Worm (Caenorhabditis elegans): ENCODE data around the gene str-63.

str-63 gene

DNA sequence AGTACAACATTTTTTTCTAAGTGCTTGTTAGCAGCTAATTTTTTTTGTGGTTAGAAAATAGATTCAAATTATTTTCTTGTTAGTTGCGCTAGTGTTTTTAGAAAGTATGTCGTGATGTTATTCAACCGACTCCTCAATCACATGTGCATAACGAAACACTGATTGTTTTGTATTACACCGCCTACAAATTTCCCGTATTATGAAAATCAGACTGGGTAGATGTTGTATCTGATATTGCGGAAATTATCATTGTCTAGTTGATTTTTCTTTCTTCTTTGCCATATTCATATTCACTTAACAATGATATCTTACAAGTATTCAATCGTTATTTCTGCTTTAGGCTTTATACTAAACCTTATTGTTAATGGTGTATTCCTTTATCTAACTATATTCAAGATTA lies at the start of gene str-63:
Gene str-63 (plus strand): TSS at position 301 of the 400 bp plus-strand sequence.
- no peak for TF ChIP-seq unc-62 (GFP tag; optimal IDR thresholded peaks at IDR 0.05)

DNA sequence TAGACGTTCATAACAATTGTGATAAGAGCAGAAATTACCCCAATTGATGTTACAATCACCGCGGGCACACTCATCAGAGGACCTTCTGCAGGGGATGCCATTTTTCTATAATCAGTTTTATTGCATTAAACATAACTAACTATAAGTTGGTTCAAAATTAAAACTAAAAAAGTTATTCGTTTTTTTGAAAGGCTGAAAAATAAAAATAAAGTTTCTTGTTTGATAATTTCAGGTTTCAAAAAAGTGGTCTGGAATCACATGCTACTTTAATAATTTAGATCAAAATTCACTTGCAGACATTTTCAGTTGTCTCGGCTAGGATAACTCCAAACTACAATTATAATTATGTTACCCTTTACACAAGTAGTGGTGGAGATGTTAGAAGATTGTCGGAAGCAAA lies 49.5 kb upstream of the str-63 start, which contains the start of gene srbc-1:
Gene srbc-1 (minus strand): TSS at position 101 of the 400 bp plus-strand sequence.
- no peak for TF ChIP-seq unc-62 (GFP tag; optimal IDR thresholded peaks at IDR 0.05)

DNA sequence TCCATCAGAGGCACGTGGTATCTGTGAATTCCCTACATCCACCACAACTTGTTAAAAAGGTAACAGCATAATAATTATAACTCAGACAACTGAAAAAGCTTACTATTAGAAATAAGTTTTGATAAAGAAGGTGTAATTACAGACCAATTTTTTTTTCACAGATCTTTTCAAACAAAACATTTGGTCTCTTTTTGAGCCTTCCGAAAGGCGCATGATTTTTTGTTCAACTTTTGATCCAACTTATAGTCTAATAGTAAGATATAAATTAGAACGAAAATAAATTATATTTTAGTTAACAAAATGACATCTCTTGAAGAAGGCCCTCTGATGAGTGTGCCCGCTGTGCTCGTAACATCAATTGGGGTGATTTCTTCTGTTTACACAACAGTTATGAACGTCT lies 43.2 kb upstream of the str-63 start, which contains the start of gene srbc-3:
Gene srbc-3 (plus strand): TSS at position 301 of the 400 bp plus-strand sequence.
- no peak for TF ChIP-seq unc-62 (GFP tag; optimal IDR thresholded peaks at IDR 0.05)

DNA sequence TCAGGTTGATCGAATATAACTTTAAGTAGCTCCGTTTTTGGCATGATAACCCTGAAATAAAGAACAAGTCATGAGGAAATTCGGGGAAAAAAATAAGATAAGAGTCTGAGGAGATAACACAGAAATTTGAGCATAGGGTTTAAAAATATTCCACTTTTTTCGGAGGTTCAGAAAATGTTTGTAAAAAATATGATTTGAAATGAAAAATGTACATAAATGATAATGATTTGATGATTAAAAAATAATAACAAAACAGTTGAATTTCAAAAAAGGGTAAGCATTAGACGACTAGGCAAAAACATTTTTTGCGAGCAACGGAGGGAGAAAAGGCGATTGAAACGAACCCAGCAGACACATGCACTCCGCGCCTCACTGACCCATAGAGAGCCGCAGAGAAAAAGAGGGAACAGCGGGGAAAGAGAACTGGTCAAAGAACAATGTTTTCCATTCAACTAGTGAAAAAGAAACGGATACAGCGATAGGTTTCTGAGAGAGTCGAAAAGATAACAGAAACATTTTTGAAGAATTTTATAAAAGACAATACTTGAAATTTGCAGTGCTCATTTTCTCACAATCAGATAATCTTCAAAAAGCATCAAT lies 39.2 kb upstream of the str-63 start, which contains the start of gene arrd-18:
Gene arrd-18 (minus strand): TSS at position 51 of the 600 bp plus-strand sequence.
- no peak for TF ChIP-seq unc-62 (GFP tag; optimal IDR thresholded peaks at IDR 0.05)

DNA sequence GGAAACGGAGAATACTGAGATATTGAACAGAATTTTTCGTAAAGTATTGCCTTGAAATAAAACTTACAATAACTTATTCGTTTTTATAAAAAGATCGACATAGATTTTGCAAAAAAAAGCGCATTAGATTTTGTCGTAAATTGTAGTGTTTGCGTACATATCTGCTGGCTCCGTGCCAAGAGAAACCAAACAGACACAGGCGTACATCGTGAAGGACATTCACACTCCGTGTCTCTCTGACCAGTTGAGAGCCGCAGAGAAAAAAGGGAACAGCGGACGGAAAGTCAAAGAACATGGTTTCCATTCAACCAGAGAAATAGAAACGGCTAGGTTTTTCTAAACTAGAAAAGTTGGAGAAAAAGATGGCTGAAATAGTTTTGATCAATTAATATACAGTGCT lies 36.1 kb upstream of the str-63 start, which contains the start of gene arrd-19:
Gene arrd-19 (minus strand): TSS at position 209 of the 400 bp plus-strand sequence.
- no peak for TF ChIP-seq unc-62 (GFP tag; optimal IDR thresholded peaks at IDR 0.05)

DNA sequence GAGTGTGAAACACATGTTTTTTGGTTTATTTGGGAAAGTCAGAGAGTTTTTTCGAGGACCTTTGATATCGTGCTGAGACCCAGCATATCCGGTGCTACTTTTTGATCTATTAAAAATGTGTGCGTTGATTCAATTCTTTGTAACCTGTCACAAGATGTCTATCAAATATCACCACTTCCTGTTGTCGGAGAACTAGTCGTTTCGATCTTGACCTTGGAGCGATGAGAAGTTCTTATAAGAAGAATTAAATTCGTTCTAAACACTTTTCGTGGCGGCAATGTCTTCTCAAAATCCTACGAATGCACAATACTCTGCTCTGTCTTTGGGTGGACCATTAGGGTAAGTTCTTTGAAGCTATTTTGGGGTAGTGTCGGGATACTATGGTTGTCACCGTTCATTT lies 35.3 kb upstream of the str-63 start, which contains the start of gene F35F10.1:
Gene F35F10.1 (plus strand): TSS at position 200 of the 400 bp plus-strand sequence.
- no peak for TF ChIP-seq unc-62 (GFP tag; optimal IDR thresholded peaks at IDR 0.05)

DNA sequence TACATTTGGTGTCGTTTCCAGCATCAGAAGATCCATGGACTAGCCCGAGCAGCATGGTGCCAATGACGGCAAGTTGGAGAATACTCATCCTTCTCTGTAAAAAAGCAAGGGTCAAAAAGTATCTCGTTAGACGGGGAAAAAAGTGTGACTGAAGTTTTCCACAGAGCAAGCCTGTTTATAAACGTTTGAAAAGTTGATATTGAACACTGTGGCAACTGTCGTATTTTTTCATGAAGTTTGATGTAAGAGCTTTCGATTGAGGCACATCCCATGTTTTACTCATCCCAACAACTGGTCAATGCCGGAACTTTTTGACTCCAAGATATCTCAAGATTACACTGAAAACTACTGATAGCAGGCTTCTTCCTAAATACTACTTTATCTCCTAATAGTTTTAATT lies 32.4 kb upstream of the str-63 start, which contains the start of gene F35F10.13:
Gene F35F10.13 (minus strand): TSS at position 101 of the 400 bp plus-strand sequence.
- TF ChIP-seq unc-62 (GFP tag; optimal IDR thresholded peaks at IDR 0.05), result no peak

DNA sequence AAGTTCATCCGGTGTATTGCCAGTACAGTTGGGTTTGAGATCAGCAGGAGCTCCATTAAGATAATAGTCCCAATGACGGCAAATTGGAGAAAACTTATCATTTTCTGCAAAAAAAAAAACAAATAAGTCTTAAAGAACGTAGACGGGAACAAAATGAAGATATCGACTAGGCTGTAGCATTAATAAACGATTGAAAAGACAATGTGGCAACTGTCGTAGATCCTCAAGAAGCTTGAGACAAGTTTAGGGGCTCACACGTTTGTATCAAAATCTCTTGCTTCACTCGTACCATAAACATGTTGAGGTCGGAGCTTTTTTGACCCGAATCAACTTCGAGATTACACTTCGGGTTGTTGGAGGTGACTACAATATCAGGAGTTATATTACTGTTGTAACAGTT lies 31.4 kb upstream of the str-63 start, which contains the start of gene F35F10.14:
Gene F35F10.14 (minus strand): TSS at position 101 of the 400 bp plus-strand sequence.
- TF ChIP-seq unc-62 (GFP tag; optimal IDR thresholded peaks at IDR 0.05), result no peak

DNA sequence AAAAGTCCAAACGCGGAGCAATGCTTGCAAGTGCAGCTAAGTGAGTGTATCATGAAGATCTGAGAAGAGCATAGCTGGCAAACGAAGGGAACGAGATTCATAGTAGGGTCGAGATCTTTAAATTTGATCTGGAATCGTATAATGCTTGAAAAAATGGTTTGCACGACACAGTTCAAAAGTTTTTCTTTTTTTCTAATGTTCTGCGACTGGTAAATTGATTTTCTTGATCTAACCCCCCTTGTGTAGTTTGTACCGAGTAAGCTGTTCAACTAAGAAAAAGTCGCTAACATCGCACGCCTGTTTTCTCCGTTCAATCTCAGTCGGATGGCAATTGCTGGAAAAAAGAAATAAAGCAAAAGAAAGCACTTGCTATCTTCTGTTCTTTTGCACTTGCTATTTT lies 30.9 kb upstream of the str-63 start, which contains the start of gene C17B7.14:
Gene C17B7.14 (minus strand): TSS at position 101 of the 400 bp plus-strand sequence.
- TF ChIP-seq unc-62 (GFP tag; optimal IDR thresholded peaks at IDR 0.05), result no peak

DNA sequence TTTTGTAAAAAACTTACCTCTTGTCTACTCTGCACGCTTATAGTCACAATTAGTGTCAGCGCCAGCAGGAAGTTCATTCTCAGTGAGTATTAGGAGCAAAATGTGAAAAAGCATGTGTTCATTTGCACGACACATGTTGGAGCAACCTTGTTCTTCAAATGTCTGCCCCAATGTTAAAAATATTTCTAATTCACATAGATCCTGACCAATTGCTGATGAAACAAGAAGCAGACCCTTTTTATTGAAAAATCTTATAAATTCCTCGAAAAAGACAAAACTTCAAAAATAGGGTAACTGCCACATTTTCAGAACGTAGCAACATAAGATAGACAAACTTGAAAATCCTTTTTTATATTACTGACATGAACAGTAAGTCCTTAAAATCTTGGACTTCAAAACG lies 27.2 kb upstream of the str-63 start, which contains the start of gene C17B7.8:
Gene C17B7.8 (minus strand): TSS at position 101 of the 400 bp plus-strand sequence.
- no peak for TF ChIP-seq unc-62 (GFP tag; optimal IDR thresholded peaks at IDR 0.05)

DNA sequence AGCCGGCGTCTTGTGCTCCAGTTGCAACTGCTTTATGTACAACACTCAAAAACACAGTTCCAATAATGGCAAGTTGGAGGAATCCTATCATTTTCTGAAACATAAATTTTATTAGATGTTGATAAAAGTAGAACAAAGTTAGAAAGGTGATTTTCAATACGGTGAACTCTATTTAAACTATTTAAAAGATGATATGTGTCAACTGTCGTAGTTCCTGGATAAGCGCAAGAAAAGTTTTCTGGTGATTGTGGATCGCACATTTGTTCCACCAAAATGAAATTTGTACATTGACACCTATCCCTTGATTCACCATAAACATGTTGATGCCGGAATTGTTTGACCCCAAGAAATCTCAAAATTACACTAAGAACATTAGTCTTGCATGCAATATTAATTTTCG lies 19.3 kb upstream of the str-63 start, which contains the start of gene C17B7.9:
Gene C17B7.9 (minus strand): TSS at position 101 of the 400 bp plus-strand sequence.
- TF ChIP-seq unc-62 (GFP tag; optimal IDR thresholded peaks at IDR 0.05), result no peak

DNA sequence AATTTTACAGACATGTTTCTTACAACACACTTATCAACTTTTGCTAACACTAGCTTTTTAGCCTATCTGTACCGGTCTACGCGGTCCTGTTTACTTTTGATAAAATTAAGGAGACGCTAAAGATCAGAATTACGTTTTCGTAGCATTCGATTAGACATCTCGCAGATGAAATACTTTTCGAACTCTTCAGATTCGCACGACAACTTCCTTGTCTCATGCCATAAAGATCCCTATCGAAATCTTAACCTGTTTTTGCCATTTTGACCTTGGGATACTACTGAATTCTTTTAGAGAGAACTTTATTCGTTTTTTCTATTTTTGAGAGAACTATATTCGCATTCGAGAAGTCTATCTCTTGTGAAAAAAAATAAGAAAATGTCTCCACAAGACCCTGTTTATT lies 18.0 kb upstream of the str-63 start, which contains the start of gene C17B7.5:
Gene C17B7.5 (plus strand): TSS at position 301 of the 400 bp plus-strand sequence.
- no peak for TF ChIP-seq unc-62 (GFP tag; optimal IDR thresholded peaks at IDR 0.05)

DNA sequence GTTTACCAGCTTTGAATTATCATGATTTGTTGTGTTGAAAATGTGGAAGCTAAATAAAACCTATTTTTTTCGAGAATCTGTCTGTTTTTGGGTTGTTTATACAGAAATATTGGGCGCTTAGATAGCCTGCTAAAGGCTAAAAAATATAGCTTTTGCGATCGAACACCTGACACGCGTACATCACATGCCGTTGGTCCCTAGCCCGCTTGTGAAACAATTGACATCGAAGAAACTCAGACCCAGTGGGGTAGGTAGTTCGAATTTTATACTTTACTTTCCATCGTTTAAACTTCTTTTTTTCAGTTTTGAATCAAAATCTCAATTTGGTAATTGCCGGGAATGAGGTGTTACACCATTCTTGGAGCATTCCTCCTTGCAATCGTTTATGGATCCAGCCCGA lies 12.4 kb upstream of the str-63 start, which contains the start of gene C17B7.4:
Gene C17B7.4 (plus strand): TSS at position 301 of the 400 bp plus-strand sequence.
- no peak for TF ChIP-seq unc-62 (GFP tag; optimal IDR thresholded peaks at IDR 0.05)

DNA sequence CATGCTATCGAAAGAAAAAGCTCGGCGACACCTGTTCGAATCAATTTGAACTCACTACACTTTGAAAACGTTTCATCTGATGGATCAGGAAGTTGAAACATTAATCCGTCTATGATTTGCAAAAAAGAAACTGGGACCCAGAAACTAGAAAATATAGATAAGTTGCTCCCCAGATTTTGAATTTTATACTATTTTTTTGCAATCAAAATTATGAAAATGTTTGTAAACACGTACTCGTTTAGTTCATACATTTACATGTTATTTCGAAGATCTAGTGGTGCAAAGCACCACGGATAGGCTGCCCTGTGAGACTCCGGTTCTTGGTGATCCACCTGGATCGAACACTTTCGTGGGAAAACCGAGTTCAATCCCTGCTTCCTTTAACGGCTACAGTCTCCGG lies 9.5 kb upstream of the str-63 start, which contains the start of gene C17B7.10:
Gene C17B7.10 (minus strand): TSS at position 101 of the 400 bp plus-strand sequence.
- TF ChIP-seq unc-62 (GFP tag; optimal IDR thresholded peaks at IDR 0.05), result no peak

DNA sequence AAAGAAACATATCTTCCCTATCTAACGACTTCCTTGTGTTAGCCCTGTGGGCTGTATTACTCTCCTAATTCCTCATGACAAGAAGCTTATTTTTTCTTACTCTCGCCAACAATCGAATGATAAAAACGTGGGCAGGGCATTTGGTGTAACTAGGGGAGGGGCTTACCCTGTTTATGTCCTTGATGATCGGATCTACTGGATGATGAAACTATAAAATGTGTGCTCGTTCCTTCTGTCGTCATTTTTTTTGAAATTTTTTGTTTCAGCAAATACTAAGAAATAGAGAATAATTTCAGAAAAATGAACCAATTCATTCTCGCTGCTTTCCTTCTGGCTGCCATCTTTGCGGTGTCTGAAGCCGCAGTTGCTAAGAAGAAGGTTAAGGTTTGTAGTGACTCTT lies 8.9 kb upstream of the str-63 start, which contains the start of gene C17B7.3:
Gene C17B7.3 (plus strand): TSS at position 301 of the 400 bp plus-strand sequence.
- no peak for TF ChIP-seq unc-62 (GFP tag; optimal IDR thresholded peaks at IDR 0.05)

DNA sequence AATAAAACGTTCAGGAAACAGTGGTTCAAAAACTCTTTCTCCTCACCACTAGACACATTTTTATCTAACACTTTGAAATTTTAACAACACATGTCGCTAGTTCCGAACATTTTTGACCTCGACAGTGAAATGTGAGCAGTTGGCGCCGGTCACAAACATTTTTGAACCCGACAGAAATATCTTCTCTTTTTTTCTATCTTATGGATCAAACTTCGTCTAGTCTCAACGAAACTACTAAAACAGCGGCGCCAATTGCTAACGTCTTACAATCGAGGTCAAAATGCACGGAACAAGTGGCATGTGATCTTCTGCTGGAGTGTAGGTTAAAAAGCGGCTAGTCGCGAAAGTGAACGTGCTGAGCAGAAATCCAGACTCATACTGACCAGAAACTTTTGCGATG lies 7.4 kb upstream of the str-63 start:
- TF ChIP-seq unc-62 (GFP tag; optimal IDR thresholded peaks at IDR 0.05), result no peak

Data from whole organism, dauer.